Worm (Caenorhabditis elegans) whole organism, mixed stage, embryonic: Measurements from ENCODE around the gene F58H1.3.

Experiments
- bed-3 ChIP-seq: fragments of 200-800 bp; sonication (Bioruptor generic); optimal IDR thresholded peaks from 3 replicates; lab custom pipeline; 2018; ENCODE audit warnings: mild to moderate bottlenecking, missing genetic modification characterization, moderate library complexity, missing compliant biosample characterization
- blmp-1 ChIP-seq: fragments of 150-350 bp; optimal IDR thresholded peaks from 2 replicates; lab custom pipeline; 2014; ENCODE audit warnings: missing biosample characterization, missing genetic modification characterization
- ceh-43 ChIP-seq: fragments of 200-800 bp; sonication (Bioruptor generic); optimal IDR thresholded peaks from 2 replicates; lab custom pipeline; 2018; ENCODE audit warnings: mild to moderate bottlenecking, missing genetic modification characterization, moderate library complexity, missing compliant biosample characterization
- ceh-83 ChIP-seq: fragments of 200-800 bp; sonication (Bioruptor generic); optimal IDR thresholded peaks from 2 replicates; lab custom pipeline; 2018; ENCODE audit warnings: mild to moderate bottlenecking, missing genetic modification characterization, missing compliant biosample characterization
- ces-1 ChIP-seq: fragments of 150-350 bp; optimal IDR thresholded peaks from 2 replicates; lab custom pipeline; 2014; ENCODE audit warnings: missing biosample characterization, missing genetic modification reagents, missing genetic modification characterization
- cnd-1 ChIP-seq: fragments of 200-800 bp; sonication (Bioruptor generic); optimal IDR thresholded peaks from 2 replicates; lab custom pipeline; 2018; ENCODE audit warnings: mild to moderate bottlenecking, missing genetic modification characterization, missing compliant biosample characterization
- elt-1 ChIP-seq: sonication (generic microtip); optimal IDR thresholded peaks from 2 replicates; lab custom pipeline; 2017; ENCODE audit warnings: missing genetic modification characterization, mild to moderate bottlenecking, missing compliant biosample characterization, antibody characterized with exemption, moderate library complexity, borderline replicate concordance; ENCODE audit not compliant: insufficient read depth
- elt-3 ChIP-seq: fragments of 150-350 bp; optimal IDR thresholded peaks from 2 replicates; lab custom pipeline; 2014; ENCODE audit warnings: missing biosample characterization, missing genetic modification characterization
- hlh-1 ChIP-seq: fragments of 150-350 bp; optimal IDR thresholded peaks from 2 replicates; lab custom pipeline; 2014; ENCODE audit warnings: missing biosample characterization, missing genetic modification reagents, missing genetic modification characterization
- lin-13 ChIP-seq: fragments of 150-350 bp; optimal IDR thresholded peaks from 2 replicates; lab custom pipeline; 2014; ENCODE audit warnings: missing biosample characterization, missing genetic modification characterization
- lin-32 ChIP-seq: fragments of 200-800 bp; sonication (Bioruptor generic); optimal IDR thresholded peaks from 2 replicates; lab custom pipeline; 2018; ENCODE audit warnings: mild to moderate bottlenecking, missing genetic modification characterization, missing compliant biosample characterization
- lsy-2 ChIP-seq: fragments of 150-350 bp; optimal IDR thresholded peaks from 2 replicates; lab custom pipeline; 2014; ENCODE audit warnings: missing biosample characterization, missing genetic modification characterization
- mab-5 ChIP-seq: fragments of 150-350 bp; optimal IDR thresholded peaks from 2 replicates; lab custom pipeline; 2014; ENCODE audit warnings: missing biosample characterization, missing genetic modification characterization
- mep-1 ChIP-seq: fragments of 150-350 bp; optimal IDR thresholded peaks from 2 replicates; lab custom pipeline; 2017; ENCODE audit warnings: missing biosample characterization, missing genetic modification reagents, missing genetic modification characterization, inconsistent platforms
- nhr-12 ChIP-seq: fragments of 150-350 bp; optimal IDR thresholded peaks from 2 replicates; lab custom pipeline; 2014; ENCODE audit warnings: missing biosample characterization, missing genetic modification characterization
- nhr-2 ChIP-seq: fragments of 150-350 bp; optimal IDR thresholded peaks from 2 replicates; lab custom pipeline; 2014; ENCODE audit warnings: missing biosample characterization, missing genetic modification characterization
- nhr-28 ChIP-seq: fragments of 150-350 bp; optimal IDR thresholded peaks from 2 replicates; lab custom pipeline; 2014; ENCODE audit warnings: missing biosample characterization, missing genetic modification characterization
- nhr-76 ChIP-seq: sonication (generic microtip); optimal IDR thresholded peaks from 2 replicates; lab custom pipeline; 2017; ENCODE audit warnings: missing biosample characterization, missing genetic modification characterization
- pha-4 ChIP-seq: fragments of 150-350 bp; optimal IDR thresholded peaks from 2 replicates; lab custom pipeline; 2018; ENCODE audit warnings: missing biosample characterization, missing genetic modification reagents, missing genetic modification characterization
- sem-2 ChIP-seq: fragments of 200-800 bp; sonication (Bioruptor generic); optimal IDR thresholded peaks from 2 replicates; lab custom pipeline; 2018; ENCODE audit warnings: mild to moderate bottlenecking, missing genetic modification characterization, missing compliant biosample characterization
- snpc-4 ChIP-seq: fragments of 150-350 bp; optimal IDR thresholded peaks from 2 replicates; lab custom pipeline; 2014; ENCODE audit warnings: missing biosample characterization, missing genetic modification characterization
- tbx-8 ChIP-seq: fragments of 200-800 bp; sonication (Bioruptor generic); optimal IDR thresholded peaks from 2 replicates; lab custom pipeline; 2018; ENCODE audit warnings: mild to moderate bottlenecking, missing genetic modification characterization, moderate library complexity, missing compliant biosample characterization
- unc-120 ChIP-seq: sonication (generic microtip); optimal IDR thresholded peaks from 2 replicates; lab custom pipeline; 2017; ENCODE audit warnings: missing genetic modification characterization, missing compliant biosample characterization; ENCODE audit not compliant: poor library complexity, severe bottlenecking
- zip-8 ChIP-seq: fragments of 150-350 bp; optimal IDR thresholded peaks from 2 replicates; lab custom pipeline; 2014; ENCODE audit warnings: missing biosample characterization, missing genetic modification characterization
- ztf-11 ChIP-seq: fragments of 150-350 bp; optimal IDR thresholded peaks from 2 replicates; lab custom pipeline; 2014; ENCODE audit warnings: missing biosample characterization, missing genetic modification characterization

The F58H1.3 gene

ce11 chrV:11888656-11889055 is 45.1 kb upstream of the F58H1.3 start:
- TF ChIP-seq cnd-1 (tag; lab: Kevin White, UChicago) = no peak

ce11 chrV:11889115-11889935 is 44.5 kb upstream of the F58H1.3 start:
- TF ChIP-seq mab-5 (tag; lab: Kevin White, UChicago) (no peak), snpc-4 (tag; lab: Kevin White, UChicago) (no peak)

- TF ChIP-seq mep-1 (tag; lab: Kevin White, UChicago) (no peak), lsy-2 (no peak), elt-3 (tag; lab: Kevin White, UChicago) (no peak), nhr-76 (tag; lab: Kevin White, UChicago) (no peak), sem-2 (GFP tag; lab: Kevin White, UChicago) (no peak), nhr-2 (tag; lab: Kevin White, UChicago) (no peak), mab-5 (tag; lab: Kevin White, UChicago) (no peak), lin-32 (GFP tag; lab: Kevin White, UChicago) (no peak), cnd-1 (tag; lab: Kevin White, UChicago) (no peak)
Measured at ce11 chrV:11891143-11891862, 42.5 kb upstream of the F58H1.3 start, which contains the start of the genes sodh-2 and srx-76. TSS of gene sodh-2 (minus strand) at chrV:11891243. TSS of gene srx-76 (plus strand) at chrV:11891812.

DNA sequence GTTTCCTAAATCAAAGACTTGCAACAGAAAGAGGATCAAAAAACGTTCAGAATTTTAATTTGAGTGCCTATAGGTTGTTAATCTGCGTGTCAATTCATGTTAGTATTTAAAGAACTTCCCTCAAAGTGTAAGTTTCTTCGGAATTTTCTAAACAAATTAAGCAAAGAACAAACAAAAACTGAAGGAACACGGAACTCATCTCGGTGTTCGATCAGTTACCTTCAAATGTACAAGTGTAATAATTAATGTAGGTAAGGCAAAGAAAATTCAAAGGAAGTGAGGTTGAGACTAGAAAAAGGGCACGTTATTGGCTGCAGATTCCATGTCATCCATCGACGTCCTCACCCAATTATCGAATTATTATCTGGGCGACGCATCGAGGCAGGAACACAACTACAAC is 39.8 kb upstream of the F58H1.3 start, which contains the start of gene K12G11.6:
Gene K12G11.6, plus strand, starts transcription at position 357 of the 400 bp plus-strand sequence.
- TF ChIP-seq pha-4 = no peak
- TF ChIP-seq elt-1 = no peak
- TF ChIP-seq tbx-8 (GFP tag; lab: Kevin White, UChicago) = no peak
- no peak for TF ChIP-seq ceh-43

DNA sequence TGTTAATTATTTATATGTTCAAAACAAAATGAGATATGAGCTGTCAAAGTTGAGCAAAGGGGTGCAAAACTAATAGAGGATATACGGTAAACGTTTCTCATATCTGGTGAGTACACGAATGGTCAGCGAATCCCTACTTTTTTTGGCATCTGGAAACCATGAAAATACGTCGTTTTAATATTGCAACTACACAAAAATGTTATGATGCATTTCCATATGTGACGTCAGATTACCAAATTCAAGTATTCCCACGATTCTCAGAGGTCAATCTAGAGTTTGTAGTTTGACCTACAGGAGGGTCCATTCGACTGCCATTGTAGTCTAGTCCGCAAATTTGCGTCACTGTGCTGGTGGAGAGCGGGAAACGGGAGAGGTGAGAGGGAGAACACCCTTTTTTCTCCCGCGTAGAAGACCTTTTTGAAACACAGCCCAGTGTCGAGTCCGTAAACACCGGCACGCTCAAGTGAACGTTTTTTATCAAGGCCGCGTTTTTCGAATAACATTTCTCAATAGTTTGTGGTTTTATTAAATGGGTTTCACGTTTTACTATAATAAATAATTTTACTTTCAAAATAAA is 37.4 kb upstream of the F58H1.3 start:
- TF ChIP-seq lin-13 (tag; lab: Kevin White, UChicago) (peak; percentile 25), tbx-8 (GFP tag; lab: Kevin White, UChicago) (no peak), hlh-1 (no peak), nhr-12 (tag; lab: Kevin White, UChicago) (peak; percentile 32), bed-3 (no peak), ceh-83 (GFP tag; lab: Kevin White, UChicago) (no peak), ztf-11 (tag; lab: Kevin White, UChicago) (no peak), pha-4 (no peak), mep-1 (tag; lab: Kevin White, UChicago) (peak; percentile 50), elt-1 (no peak), zip-8 (tag; lab: Kevin White, UChicago) (no peak)

DNA sequence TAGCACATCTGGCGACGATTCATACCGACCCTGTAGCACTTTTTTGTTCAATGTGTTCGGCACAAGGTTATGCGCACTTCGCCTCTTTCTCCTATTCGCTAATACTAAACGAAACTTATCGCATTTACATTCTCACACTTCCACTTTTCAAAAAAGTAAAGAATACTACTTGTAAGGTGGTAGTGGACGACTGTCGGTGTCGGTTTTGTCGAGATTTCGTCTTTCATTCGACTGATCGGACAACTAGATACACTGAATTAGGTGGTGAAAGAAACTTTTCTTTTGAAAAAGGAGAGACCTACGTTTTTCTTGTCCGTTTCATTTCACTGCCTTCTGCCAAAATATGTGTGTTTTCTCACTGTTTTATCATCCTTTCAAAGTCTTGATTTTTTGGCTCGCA is 36.2 kb upstream of the F58H1.3 start:
- TF ChIP-seq snpc-4 (tag; lab: Kevin White, UChicago) (no peak), nhr-28 (tag; lab: Kevin White, UChicago) (no peak), ces-1 (GFP tag; lab: Kevin White, UChicago) (no peak), sem-2 (GFP tag; lab: Kevin White, UChicago) (no peak), hlh-1 (no peak), nhr-76 (tag; lab: Kevin White, UChicago) (no peak), blmp-1 (tag; lab: Kevin White, UChicago) (no peak), elt-1 (no peak), ceh-43 (no peak), unc-120 (tag; lab: Kevin White, UChicago) (no peak), ceh-83 (GFP tag; lab: Kevin White, UChicago) (no peak)
